Fruit fly (Drosophila melanogaster): ENCODE measurements around the gene Prosbeta7.
A peak's percentile ranks its signal among the peaks of the same experiment; 100 is the strongest.

Gene Prosbeta7

DNA sequence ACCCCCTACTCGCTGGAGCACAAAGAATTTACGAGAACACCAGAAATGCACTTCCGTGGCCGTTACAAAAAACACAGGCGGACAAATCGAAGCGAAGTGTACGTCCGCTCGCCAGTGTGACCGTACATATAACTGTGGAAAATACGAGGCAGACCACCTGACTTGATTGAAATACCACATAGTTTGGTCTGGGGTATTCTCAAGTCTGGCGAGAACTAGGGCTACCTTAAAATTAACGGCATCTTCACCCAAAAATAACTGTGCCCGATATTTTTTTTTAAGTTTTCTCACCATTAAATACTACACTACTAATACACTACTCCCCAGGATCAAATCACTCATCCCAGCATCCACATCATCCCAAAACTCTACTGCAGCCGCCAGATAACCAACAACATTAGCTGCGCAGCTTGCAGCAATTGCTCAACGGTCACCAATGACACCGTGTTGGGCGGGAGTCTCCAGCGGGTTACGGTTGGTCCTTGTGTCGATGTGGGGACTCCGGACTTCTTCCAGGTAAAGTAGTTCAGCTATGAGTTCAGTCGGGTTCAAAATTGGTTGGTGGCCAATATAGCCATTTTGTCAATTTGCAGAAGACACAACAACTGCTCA, 10.1 kb upstream of the Prosbeta7 start, which contains the start of gene Cerk (continued):
- TF ChIP-seq B-H1 (GFP tag; IDR thresholded peaks at IDR 0.05) = no peak; the same call in 2 of the 3 replicates
- peak; percentile 71 for TF ChIP-seq HmgD (GFP tag; optimal IDR thresholded peaks at IDR 0.05)
- TF ChIP-seq dm (GFP tag; optimal IDR thresholded peaks at IDR 0.05) = peak; percentile 57
- peak; percentile 6; the same call in 1 of the 2 replicates for TF ChIP-seq E2f1 (GFP tag; IDR thresholded peaks at IDR 0.05)
- no peak; the same call in 1 of the 2 replicates for TF ChIP-seq Drgx (GFP tag; IDR thresholded peaks at IDR 0.05)
- no peak for TF ChIP-seq z (GFP tag; IDR thresholded peaks at IDR 0.05)
- peak; percentile 59 for TF ChIP-seq vvl (GFP tag; IDR thresholded peaks at IDR 0.05)
- peak; percentile 16 for TF ChIP-seq CG15601 (tag; optimal IDR thresholded peaks at IDR 0.05)
- TF ChIP-seq sens (GFP tag) = peak; percentile 88
- TF ChIP-seq pita (GFP tag; optimal IDR thresholded peaks at IDR 0.05) = no peak
- no peak for TF ChIP-seq CG1024 (GFP tag; IDR thresholded peaks at IDR 0.05)
- TF ChIP-seq CG16863 (GFP tag; optimal IDR thresholded peaks at IDR 0.05) = no peak
- TF ChIP-seq bigmax (GFP tag; optimal IDR thresholded peaks at IDR 0.05) = no peak
- TF ChIP-seq so (GFP tag; IDR thresholded peaks at IDR 0.05) = no peak; the same call in 2 of the 3 replicates
- TF ChIP-seq fd64A (GFP tag; optimal IDR thresholded peaks at IDR 0.05) = no peak
- peak; percentile 19 for TF ChIP-seq CG18599 (GFP tag; optimal IDR thresholded peaks at IDR 0.05)
- TF ChIP-seq dati (GFP tag; IDR thresholded peaks at IDR 0.05) = no peak
- TF ChIP-seq CG13296 (GFP tag; optimal IDR thresholded peaks at IDR 0.05) = peak; percentile 2
- no peak for TF ChIP-seq dan (GFP tag; IDR thresholded peaks at IDR 0.05)
- TF ChIP-seq Scr (GFP tag; IDR thresholded peaks at IDR 0.05; ENCODE audit: partially characterized antibody) = peak; percentile 55
- no peak for TF ChIP-seq oc (tag; optimal IDR thresholded peaks at IDR 0.05)
- no peak for TF ChIP-seq twi (tag; optimal IDR thresholded peaks at IDR 0.05)
- TF ChIP-seq klu (GFP tag; IDR thresholded peaks at IDR 0.05) = no peak
- TF ChIP-seq ken (GFP tag; IDR thresholded peaks at IDR 0.05) = peak; percentile 13; the same call in 1 of the 3 replicates
- no peak for TF ChIP-seq sc (optimal IDR thresholded peaks at IDR 0.05)
- no peak for TF ChIP-seq sc (GFP tag; optimal IDR thresholded peaks at IDR 0.05)
- TF ChIP-seq CG3163 (GFP tag; optimal IDR thresholded peaks at IDR 0.05) = peak; percentile 28
- TF ChIP-seq disco-r (GFP tag; optimal IDR thresholded peaks at IDR 0.05) = no peak
- no peak for TF ChIP-seq lov (optimal IDR thresholded peaks at IDR 0.05)
- TF ChIP-seq lov (GFP tag; IDR thresholded peaks at IDR 0.05) = 0 out of 3 replicates have a peak, but pooled peaks have one; percentile 36
- TF ChIP-seq Usf (GFP tag; optimal IDR thresholded peaks at IDR 0.05) = peak; percentile 20
- TF ChIP-seq CG8478 (optimal IDR thresholded peaks at IDR 0.05) = no peak
- TF ChIP-seq CG14710 (tag; optimal IDR thresholded peaks at IDR 0.05) = peak; percentile 52
- peak; percentile 20 for TF ChIP-seq trem (tag; optimal IDR thresholded peaks at IDR 0.05)
- peak; percentile 23 for TF ChIP-seq unpg (GFP tag; optimal IDR thresholded peaks at IDR 0.05)
- no peak for TF ChIP-seq kni (GFP tag; optimal IDR thresholded peaks at IDR 0.05)
- TF ChIP-seq sob (GFP tag; IDR thresholded peaks at IDR 0.05) = peak; percentile 75
- TF ChIP-seq eve (GFP tag; optimal IDR thresholded peaks at IDR 0.05) = no peak
- no peak for TF ChIP-seq CG7963 (GFP tag; IDR thresholded peaks at IDR 0.05; ENCODE audit: partially characterized antibody)
- TF ChIP-seq Xrp1 (GFP tag; IDR thresholded peaks at IDR 0.05) = no peak
- no peak for TF ChIP-seq CG13775 (GFP tag; optimal IDR thresholded peaks at IDR 0.05)
- peak; percentile 51; the same call in 1 of the 3 replicates for TF ChIP-seq CG11456 (GFP tag; IDR thresholded peaks at IDR 0.05)
- TF ChIP-seq Fer1 (GFP tag; optimal IDR thresholded peaks at IDR 0.05) = peak; percentile 7
- no peak for TF ChIP-seq CG3838 (GFP tag; optimal IDR thresholded peaks at IDR 0.05)
- TF ChIP-seq exex (tag; optimal IDR thresholded peaks at IDR 0.05) = no peak
- no peak for TF ChIP-seq pros (GFP tag; optimal IDR thresholded peaks at IDR 0.05)
- TF ChIP-seq CrebB (tag; optimal IDR thresholded peaks at IDR 0.05) = peak; percentile 6
- no peak for TF ChIP-seq tgo (GFP tag; IDR thresholded peaks at IDR 0.05)
- no peak for TF ChIP-seq nau (GFP tag; optimal IDR thresholded peaks at IDR 0.05)
- peak; percentile 27 for TF ChIP-seq gem (tag; optimal IDR thresholded peaks at IDR 0.05)
- peak; percentile 67 for TF ChIP-seq HLHmδ (GFP tag; optimal IDR thresholded peaks at IDR 0.05)
